Worm (Caenorhabditis elegans) whole organism, L4/young adult: ENCODE data around the gene vab-2.

ENCODE experiments used
- dao-5 ChIP-seq: sonication (generic microtip); optimal IDR thresholded peaks from 2 replicates; lab custom pipeline; 2016; ENCODE audit warnings: missing genotype, missing genetic modification characterization, moderate library complexity, missing compliant biosample characterization
- him-1 ChIP-seq: sonication (generic microtip); optimal IDR thresholded peaks from 2 replicates; lab custom pipeline; 2016; ENCODE audit warnings: missing genotype, missing genetic modification reagents, missing genetic modification characterization, missing compliant biosample characterization

ce11 chrIV:3720644-3721043 lies 46.0 kb downstream of the vab-2 start:
- TF ChIP-seq him-1 (tag; lab: Kevin White, UChicago) (no peak), dao-5 (no peak)
